Fruit fly (Drosophila melanogaster) whole organism, embryonic: ENCODE measurements around the gene Lst8.
A peak's percentile ranks its signal among the peaks of the same experiment; 100 is the strongest.

ENCODE experiments used
- CG10565 ChIP-seq: fragments of 200-800 bp; sonication (Bioruptor generic); optimal IDR thresholded peaks from 3 replicates; lab custom pipeline; 2016; ENCODE audit warnings: missing biosample characterization, mild to moderate bottlenecking, missing genetic modification characterization
- CG11560 ChIP-seq: fragments of 200-800 bp; sonication (Bioruptor generic); IDR thresholded peaks from 3 replicates; pipeline ENCODE4 v1.3.6; 2022; ENCODE audit warnings: missing biosample characterization, missing genetic modification characterization
- CG11723 ChIP-seq: fragments of 200-800 bp; sonication (Bioruptor generic); optimal IDR thresholded peaks from 2 replicates; lab custom pipeline; 2017; ENCODE audit warnings: missing biosample characterization, mild to moderate bottlenecking, missing genetic modification characterization
- CG12299 ChIP-seq: fragments of 200-800 bp; sonication (Bioruptor generic); optimal IDR thresholded peaks from 2 replicates; lab custom pipeline; 2018; ENCODE audit warnings: missing biosample characterization, mild to moderate bottlenecking, missing genetic modification characterization
- CG12942 ChIP-seq: fragments of 200-800 bp; sonication (Bioruptor generic); optimal IDR thresholded peaks from 3 replicates; lab custom pipeline; 2016; ENCODE audit warnings: missing biosample characterization, missing genetic modification characterization
- CG13123 ChIP-seq: fragments of 200-800 bp; sonication (Bioruptor generic); optimal IDR thresholded peaks from 2 replicates; lab custom pipeline; 2016; ENCODE audit warnings: missing biosample characterization, missing genetic modification characterization
- CG13424 ChIP-seq: fragments of 200-800 bp; sonication (Bioruptor generic); optimal IDR thresholded peaks from 2 replicates; lab custom pipeline; 2019; ENCODE audit warnings: missing biosample characterization, mild to moderate bottlenecking, missing genetic modification characterization, moderate library complexity
- CG13775 ChIP-seq: fragments of 200-800 bp; sonication (Bioruptor generic); optimal IDR thresholded peaks from 3 replicates; lab custom pipeline; 2017; ENCODE audit warnings: missing biosample characterization, mild to moderate bottlenecking, missing genetic modification characterization
- CG13894 ChIP-seq: fragments of 200-800 bp; sonication (Bioruptor generic); optimal IDR thresholded peaks from 3 replicates; lab custom pipeline; 2018; ENCODE audit warnings: missing biosample characterization, mild to moderate bottlenecking, missing genetic modification characterization, moderate library complexity
- CG14667 ChIP-seq: fragments of 200-800 bp; sonication (Bioruptor generic); IDR thresholded peaks from 2 replicates; pipeline ENCODE4 v1.3.6; 2022; ENCODE audit warnings: missing biosample characterization, missing genetic modification characterization
- CG14710 ChIP-seq: fragments of 200-800 bp; sonication (Bioruptor generic); optimal IDR thresholded peaks from 3 replicates; lab custom pipeline; 2019; ENCODE audit warnings: missing biosample characterization, mild to moderate bottlenecking, missing genetic modification characterization, moderate library complexity
- CG14860 ChIP-seq: fragments of 200-800 bp; sonication (Bioruptor generic); IDR thresholded peaks from 3 replicates; pipeline ENCODE4 v1.3.6; 2022; ENCODE audit warnings: missing biosample characterization, missing genetic modification characterization; ENCODE audit not compliant: partially characterized antibody
- CG15011 ChIP-seq: fragments of 200-800 bp; sonication (Bioruptor generic); optimal IDR thresholded peaks from 3 replicates; lab custom pipeline; 2018; ENCODE audit warnings: missing biosample characterization, mild to moderate bottlenecking, missing genetic modification characterization
- CG16779 ChIP-seq: fragments of 200-800 bp; sonication (Bioruptor generic); IDR thresholded peaks from 2 replicates; pipeline ENCODE4 v1.3.6; 2022; ENCODE audit warnings: missing biosample characterization, missing genetic modification characterization
- CG17385 ChIP-seq: fragments of 200-800 bp; sonication (Bioruptor generic); optimal IDR thresholded peaks from 3 replicates; lab custom pipeline; 2018; ENCODE audit warnings: missing biosample characterization, mild to moderate bottlenecking, missing genetic modification characterization
- CG18764 ChIP-seq: fragments of 200-800 bp; sonication (Bioruptor generic); optimal IDR thresholded peaks from 3 replicates; lab custom pipeline; 2016; ENCODE audit warnings: missing biosample characterization, missing genetic modification characterization
- CG2875 ChIP-seq: fragments of 200-800 bp; sonication (Bioruptor generic); optimal IDR thresholded peaks from 2 replicates; lab custom pipeline; 2017; ENCODE audit warnings: missing biosample characterization, mild to moderate bottlenecking, missing genetic modification characterization, missing genetic modification reagents
- CG3281 ChIP-seq: fragments of 200-800 bp; sonication (Bioruptor generic); optimal IDR thresholded peaks from 3 replicates; lab custom pipeline; 2017; ENCODE audit warnings: missing biosample characterization, mild to moderate bottlenecking, missing genetic modification characterization
- CG4282 ChIP-seq: fragments of 200-800 bp; sonication (Bioruptor generic); optimal IDR thresholded peaks from 2 replicates; lab custom pipeline; 2016; ENCODE audit warnings: missing biosample characterization, missing genetic modification characterization
- CG4404 ChIP-seq: fragments of 200-800 bp; sonication (Bioruptor generic); IDR thresholded peaks from 2 replicates; pipeline ENCODE4 v1.3.6; 2022; ENCODE audit warnings: missing biosample characterization, missing genetic modification characterization
- CG4730 ChIP-seq: fragments of 200-800 bp; sonication (Bioruptor generic); IDR thresholded peaks from 2 replicates; pipeline ENCODE4 v1.3.6; 2022; ENCODE audit warnings: missing biosample characterization, missing genetic modification characterization
- CG6689 ChIP-seq: fragments of 200-800 bp; sonication (Bioruptor generic); IDR thresholded peaks from 2 replicates; pipeline ENCODE4 v1.3.6; 2022; ENCODE audit warnings: missing biosample characterization, missing genetic modification characterization
- CG9932 ChIP-seq: fragments of 200-800 bp; sonication (Bioruptor generic); IDR thresholded peaks from 2 replicates; pipeline ENCODE4 v1.3.6; 2022; ENCODE audit warnings: missing biosample characterization, missing genetic modification characterization
- D19B ChIP-seq: fragments of 200-800 bp; sonication (Bioruptor generic); optimal IDR thresholded peaks from 2 replicates; lab custom pipeline; 2017; ENCODE audit warnings: missing biosample characterization, mild to moderate bottlenecking, missing genetic modification characterization
- Deaf1 ChIP-seq: fragments of 200-800 bp; optimal IDR thresholded peaks from 3 replicates; lab custom pipeline; 2019; ENCODE audit warnings: missing biosample characterization, mild to moderate bottlenecking, missing genetic modification characterization, moderate library complexity
- GATAe ChIP-seq: fragments of 200-800 bp; sonication (Bioruptor generic); conservative IDR thresholded peaks from 2 replicates; pipeline ENCODE4 v1.3.6; 2022; ENCODE audit warnings: missing biosample characterization, missing genetic modification characterization
- H2.0 ChIP-seq: fragments of 200-800 bp; sonication (Bioruptor generic); IDR thresholded peaks from 2 replicates; pipeline ENCODE4 v1.3.6; 2022; ENCODE audit warnings: missing biosample characterization, missing genetic modification characterization
- HLH3B ChIP-seq: fragments of 200-800 bp; sonication (Bioruptor generic); IDR thresholded peaks from 2 replicates; pipeline ENCODE4 v1.3.6; 2022; ENCODE audit warnings: missing biosample characterization, missing genetic modification characterization
- HLH54F ChIP-seq: fragments of 200-800 bp; sonication (Bioruptor generic); optimal IDR thresholded peaks from 3 replicates; lab custom pipeline; 2016; ENCODE audit warnings: missing biosample characterization, missing genetic modification characterization
- HmgZ ChIP-seq: fragments of 200-800 bp; sonication (Bioruptor generic); optimal IDR thresholded peaks from 2 replicates; lab custom pipeline; 2018; ENCODE audit warnings: missing biosample characterization, mild to moderate bottlenecking, missing genetic modification characterization
- Nf-YB ChIP-seq: fragments of 200-800 bp; sonication (Bioruptor generic); optimal IDR thresholded peaks from 3 replicates; lab custom pipeline; 2019; ENCODE audit warnings: missing biosample characterization, mild to moderate bottlenecking, missing genetic modification characterization, moderate library complexity
- Ptx1 ChIP-seq: fragments of 200-800 bp; sonication (Bioruptor generic); IDR thresholded peaks from 2 replicates; pipeline ENCODE4 v1.3.6; 2022; ENCODE audit warnings: missing biosample characterization, missing genetic modification characterization
- Rfx ChIP-seq: fragments of 200-800 bp; sonication (Bioruptor generic); IDR thresholded peaks from 2 replicates; pipeline ENCODE4 v1.3.6; 2022; ENCODE audit warnings: missing biosample characterization, missing genetic modification characterization
- Sox100B ChIP-seq: fragments of 200-800 bp; sonication (Bioruptor generic); optimal IDR thresholded peaks from 3 replicates; lab custom pipeline; 2018; ENCODE audit warnings: missing biosample characterization, mild to moderate bottlenecking, missing genetic modification characterization
- TFAM ChIP-seq: fragments of 200-800 bp; sonication (Bioruptor generic); optimal IDR thresholded peaks from 2 replicates; lab custom pipeline; 2017; ENCODE audit warnings: missing biosample characterization, missing genetic modification characterization, inconsistent platforms
- ac ChIP-seq: fragments of 200-800 bp; sonication (Bioruptor generic); optimal IDR thresholded peaks from 3 replicates; lab custom pipeline; 2017; ENCODE audit warnings: missing biosample characterization, mild to moderate bottlenecking, missing genetic modification characterization
- ato ChIP-seq: fragments of 200-800 bp; sonication (Bioruptor generic); IDR thresholded peaks from 2 replicates; pipeline ENCODE4 v1.3.6; 2022; ENCODE audit warnings: missing biosample characterization, missing genetic modification characterization; ENCODE audit not compliant: partially characterized antibody
- bbx ChIP-seq: fragments of 200-800 bp; sonication (Bioruptor generic); IDR thresholded peaks from 2 replicates; pipeline ENCODE4 v1.3.6; 2022; ENCODE audit warnings: missing biosample characterization, missing genetic modification characterization; ENCODE audit not compliant: partially characterized antibody
- btn ChIP-seq: fragments of 200-800 bp; sonication (Bioruptor generic); optimal IDR thresholded peaks from 2 replicates; lab custom pipeline; 2016; ENCODE audit warnings: missing biosample characterization, missing genetic modification characterization
- chm ChIP-seq: fragments of 200-800 bp; sonication (Bioruptor generic); IDR thresholded peaks from 2 replicates; pipeline ENCODE4 v1.3.6; 2022; ENCODE audit warnings: missing biosample characterization, missing genetic modification characterization
- dati ChIP-seq: fragments of 200-800 bp; sonication (Bioruptor generic); IDR thresholded peaks from 2 replicates; pipeline ENCODE4 v1.3.6; 2022; ENCODE audit warnings: missing biosample characterization, missing genetic modification characterization
- ems ChIP-seq: fragments of 200-800 bp; sonication (Bioruptor generic); optimal IDR thresholded peaks from 3 replicates; lab custom pipeline; 2016; ENCODE audit warnings: missing biosample characterization, missing genetic modification characterization
- fd3F ChIP-seq: fragments of 200-800 bp; sonication (Bioruptor generic); optimal IDR thresholded peaks from 2 replicates; lab custom pipeline; 2018; ENCODE audit warnings: missing biosample characterization, mild to moderate bottlenecking, missing genetic modification characterization, moderate library complexity
- ind ChIP-seq: fragments of 200-800 bp; sonication (Bioruptor generic); optimal IDR thresholded peaks from 3 replicates; lab custom pipeline; 2016; ENCODE audit warnings: missing biosample characterization, missing genetic modification characterization
- mam ChIP-seq: fragments of 200-800 bp; sonication (Bioruptor generic); optimal IDR thresholded peaks from 3 replicates; lab custom pipeline; 2016; ENCODE audit warnings: missing biosample characterization, missing genetic modification characterization
- onecut ChIP-seq: fragments of 200-800 bp; sonication (Bioruptor generic); IDR thresholded peaks from 2 replicates; pipeline ENCODE4 v1.3.6; 2022; ENCODE audit warnings: missing biosample characterization, missing genetic modification characterization
- otp ChIP-seq: fragments of 200-800 bp; sonication (Bioruptor generic); IDR thresholded peaks from 3 replicates; pipeline ENCODE4, ENCODE4 v1.3.6; 2022; ENCODE audit warnings: missing biosample characterization, missing genetic modification characterization
- phol ChIP-seq: fragments of 200-800 bp; sonication (Bioruptor generic); optimal IDR thresholded peaks from 3 replicates; lab custom pipeline; 2018; ENCODE audit warnings: missing biosample characterization, mild to moderate bottlenecking, missing genetic modification characterization, moderate library complexity
- pros ChIP-seq: fragments of 200-800 bp; sonication (Bioruptor generic); optimal IDR thresholded peaks from 3 replicates; lab custom pipeline; 2019; ENCODE audit warnings: missing biosample characterization, mild to moderate bottlenecking, missing genetic modification characterization, moderate library complexity
- salm ChIP-seq: fragments of 200-800 bp; sonication (Bioruptor generic); optimal IDR thresholded peaks from 2 replicates; lab custom pipeline; 2018; ENCODE audit warnings: missing biosample characterization, mild to moderate bottlenecking, missing genetic modification characterization
- tap ChIP-seq: fragments of 200-800 bp; optimal IDR thresholded peaks from 3 replicates; lab custom pipeline; 2019; ENCODE audit warnings: missing biosample characterization, mild to moderate bottlenecking, missing genetic modification characterization, moderate library complexity
- yki ChIP-seq: fragments of >200 bp; optimal IDR thresholded peaks from 3 replicates; lab custom pipeline; 2018

Lst8 gene

DNA sequence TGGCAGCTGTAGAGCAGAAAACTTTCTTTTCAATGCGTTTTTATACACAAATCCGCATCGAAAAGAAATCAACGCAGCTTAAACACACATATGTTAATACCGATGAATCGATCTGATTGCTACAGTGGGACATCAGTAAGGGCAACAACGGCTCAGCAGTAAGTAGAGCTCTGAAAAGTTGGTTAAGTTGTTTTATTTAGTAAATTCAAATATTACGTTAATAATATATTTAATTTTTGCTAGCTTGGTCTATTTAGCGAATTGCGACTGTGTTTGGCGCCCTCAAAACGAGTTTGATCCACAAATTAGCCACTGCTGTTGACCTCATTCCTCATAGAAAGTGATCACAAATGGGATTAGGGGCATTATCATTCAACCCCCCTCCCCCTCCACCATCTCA lies 46.2 kb upstream of the Lst8 start (continued):
- peak; percentile 36; the same call in 1 of the 2 replicates for TF ChIP-seq CG14667
- peak; percentile 32; the same call in 1 of the 2 replicates for TF ChIP-seq CG9932
- TF ChIP-seq pros (GFP tag; lab: Kevin White, UChicago): no peak
- TF ChIP-seq CG16779 (GFP tag; lab: Robert Waterston, UW): no peak
- TF ChIP-seq tap (tag; lab: Kevin White, UChicago): peak; percentile 39
- TF ChIP-seq Deaf1 (tag; lab: Kevin White, UChicago): no peak
- TF ChIP-seq TFAM (GFP tag; lab: Kevin White, UChicago): no peak
- no peak for TF ChIP-seq CG10565 (GFP tag; lab: Kevin White, UChicago)
- no peak for TF ChIP-seq CG11560
- TF ChIP-seq CG4730 (GFP tag; lab: Robert Waterston, UW): peak; percentile 44
- TF ChIP-seq H2.0 (GFP tag; lab: Robert Waterston, UW): peak; percentile 51; the same call in 1 of the 2 replicates
- TF ChIP-seq HmgZ: no peak
- no peak for TF ChIP-seq CG12299 (tag; lab: Kevin White, UChicago)
- TF ChIP-seq ems (GFP tag; lab: Kevin White, UChicago): no peak
- TF ChIP-seq fd3F (GFP tag; lab: Kevin White, UChicago): peak; percentile 13
- TF ChIP-seq CG13424 (tag; lab: Kevin White, UChicago): peak; percentile 66
- peak; percentile 66; the same call in 2 of the 3 replicates for TF ChIP-seq otp (GFP tag; lab: Robert Waterston, UW)
- no peak for TF ChIP-seq HLH54F
- peak; percentile 50; the same call in 1 of the 2 replicates for TF ChIP-seq CG6689 (GFP tag; lab: Robert Waterston, UW)
- peak; percentile 61 for TF ChIP-seq onecut (GFP tag; lab: Robert Waterston, UW)
- TF ChIP-seq chm (GFP tag; lab: Robert Waterston, UW): no peak
- TF ChIP-seq CG11723 (GFP tag; lab: Kevin White, UChicago): peak; percentile 7
- TF ChIP-seq HLH3B: peak; percentile 75
- TF ChIP-seq bbx (GFP tag; lab: Robert Waterston, UW): no peak
- no peak; the same call in 1 of the 2 replicates for TF ChIP-seq CG4404
- TF ChIP-seq CG4282 (GFP tag; lab: Kevin White, UChicago): no peak
- TF ChIP-seq mam (GFP tag; lab: Kevin White, UChicago): no peak
- peak; percentile 49 for TF ChIP-seq CG17385 (GFP tag; lab: Kevin White, UChicago)
- TF ChIP-seq phol (tag; lab: Kevin White, UChicago): peak; percentile 70
- TF ChIP-seq CG15011 (GFP tag; lab: Kevin White, UChicago): no peak
- no peak for TF ChIP-seq CG12942 (GFP tag; lab: Kevin White, UChicago)
- peak; percentile 53 for TF ChIP-seq Rfx (GFP tag; lab: Robert Waterston, UW)
- peak; percentile 21 for TF ChIP-seq CG14710 (tag; lab: Kevin White, UChicago)
- peak; percentile 44 for TF ChIP-seq salm (tag; lab: Kevin White, UChicago)
- peak; percentile 61 for TF ChIP-seq Ptx1 (GFP tag; lab: Robert Waterston, UW)
- TF ChIP-seq D19B (GFP tag; lab: Kevin White, UChicago): no peak
- TF ChIP-seq CG18764 (GFP tag; lab: Kevin White, UChicago): no peak
- TF ChIP-seq Sox100B (GFP tag; lab: Kevin White, UChicago): peak; percentile 37
- no peak for TF ChIP-seq ato (GFP tag; lab: Robert Waterston, UW)
- TF ChIP-seq dati: 0 out of 2 replicates have a peak, but pooled peaks have one; percentile 15
- no peak for TF ChIP-seq yki
- TF ChIP-seq CG3281: no peak
- no peak for TF ChIP-seq CG13123 (GFP tag; lab: Kevin White, UChicago)
- TF ChIP-seq CG13894 (tag; lab: Kevin White, UChicago): no peak
- no peak for TF ChIP-seq GATAe (GFP tag; lab: Robert Waterston, UW)
- no peak for TF ChIP-seq btn (GFP tag; lab: Kevin White, UChicago)
- TF ChIP-seq ind (GFP tag; lab: Kevin White, UChicago): peak; percentile 59
- TF ChIP-seq CG13775 (GFP tag; lab: Kevin White, UChicago): no peak
- TF ChIP-seq CG2875 (GFP tag; lab: Kevin White, UChicago): peak; percentile 57
- TF ChIP-seq Nf-YB (GFP tag; lab: Kevin White, UChicago): no peak
- no peak for TF ChIP-seq CG14860 (GFP tag; lab: Robert Waterston, UW)
- TF ChIP-seq ac (GFP tag; lab: Kevin White, UChicago): no peak
